Worm (Caenorhabditis elegans) whole organism, young adult: ENCODE measurements around the gene ZK1251.3.

Experiments
- Y53G8AR.9 ChIP-seq: fragments of 200-800 bp; sonication (Bioruptor generic); conservative IDR thresholded peaks from 2 replicates; pipeline ENCODE4 v1.3.6; 2022; ENCODE audit warnings: missing genetic modification reagents, missing genetic modification characterization, missing compliant biosample characterization
- Y79H2A.3 ChIP-seq: fragments of 200-800 bp; sonication (Bioruptor generic); conservative IDR thresholded peaks from 2 replicates; pipeline ENCODE4 v1.3.6; 2022; ENCODE audit warnings: missing genetic modification reagents, missing genetic modification characterization, missing compliant biosample characterization
- egl-18 ChIP-seq: fragments of 200-800 bp; sonication (Bioruptor generic); IDR thresholded peaks from 2 replicates; pipeline ENCODE4 v1.3.6; 2022; ENCODE audit warnings: missing genetic modification reagents, missing genetic modification characterization, missing compliant biosample characterization
- nfya-2 ChIP-seq: fragments of 200-800 bp; sonication (Bioruptor generic); IDR thresholded peaks from 2 replicates; pipeline ENCODE4 v1.3.6; 2022; ENCODE audit warnings: missing genetic modification reagents, missing genetic modification characterization, missing compliant biosample characterization
- pha-4 ChIP-seq: fragments of 150-350 bp; sonication (generic microtip); optimal IDR thresholded peaks from 2 replicates; lab custom pipeline; 2014; ENCODE audit warnings: missing biosample characterization, missing genetic modification reagents, missing genetic modification characterization
- tbp1 ChIP-seq: fragments of 200-800 bp; sonication (Bioruptor generic); optimal IDR thresholded peaks from 2 replicates; lab custom pipeline; 2018; ENCODE audit warnings: mild to moderate bottlenecking, missing genetic modification characterization, missing compliant biosample characterization
- unc-62 ChIP-seq: fragments of 150-350 bp; optimal IDR thresholded peaks from 2 replicates; lab custom pipeline; 2014; ENCODE audit warnings: missing biosample characterization, missing genetic modification reagents, missing genetic modification characterization

DNA sequence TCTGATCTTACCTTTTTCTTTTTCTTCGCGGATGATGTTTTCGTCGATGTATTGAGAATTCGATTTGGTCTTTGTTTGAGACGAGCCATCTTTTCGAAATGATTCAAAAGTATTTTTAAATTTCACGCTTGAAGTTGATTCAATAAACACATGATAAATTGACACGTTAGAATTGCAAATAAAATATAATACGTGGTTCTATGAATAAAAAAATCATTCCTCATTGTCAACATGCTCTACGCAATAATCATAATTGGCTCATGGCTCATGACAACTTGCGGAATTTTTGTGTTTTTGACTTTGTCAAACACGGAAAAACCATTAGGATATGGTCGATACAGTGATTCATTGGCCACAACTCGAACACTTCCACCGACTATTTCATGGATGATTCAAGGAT is at the start of gene ZK1251.3, which contains the start of gene htas-1:
- TF ChIP-seq nfya-2 (GFP tag; lab: Robert Waterston, UW) (no peak), Y79H2A.3 (GFP tag; lab: Robert Waterston, UW) (no peak), Y53G8AR.9 (GFP tag; lab: Robert Waterston, UW) (no peak), tbp1 (GFP tag; lab: Kevin White, UChicago) (no peak), egl-18 (no peak), unc-62 (GFP tag; lab: Kevin White, UChicago) (no peak), pha-4 (tag; lab: Kevin White, UChicago) (no peak)
